Worm (Caenorhabditis elegans) whole organism, L1 larva: ENCODE measurements around the gene M02B1.4.
A peak's percentile ranks its signal among the peaks of the same experiment; 100 is the strongest.

Experiments used
- C04F5.9 ChIP-seq: sonication (generic microtip); optimal IDR thresholded peaks from 2 replicates; lab custom pipeline; 2016; ENCODE audit warnings: missing genetic modification characterization, missing compliant biosample characterization
- F16B12.6 ChIP-seq: fragments of 150-350 bp; optimal IDR thresholded peaks from 2 replicates; lab custom pipeline; 2014; ENCODE audit warnings: missing biosample characterization, missing genetic modification characterization
- Y116A8C.19 ChIP-seq: sonication (generic microtip); optimal IDR thresholded peaks from 2 replicates; lab custom pipeline; 2016; ENCODE audit warnings: missing compliant biosample characterization, missing genetic modification characterization, borderline replicate concordance
- alr-1 ChIP-seq: fragments of 200-800 bp; sonication (Bioruptor generic); optimal IDR thresholded peaks from 2 replicates; lab custom pipeline; 2018; ENCODE audit warnings: borderline replicate concordance, mild to moderate bottlenecking, missing genetic modification characterization, missing compliant biosample characterization
- ceh-63 ChIP-seq: fragments of 200-800 bp; sonication (Bioruptor generic); optimal IDR thresholded peaks from 2 replicates; lab custom pipeline; 2018; ENCODE audit warnings: mild to moderate bottlenecking, missing genetic modification characterization, missing compliant biosample characterization
- ceh-8 ChIP-seq: fragments of 200-800 bp; sonication (Bioruptor generic); optimal IDR thresholded peaks from 2 replicates; lab custom pipeline; 2018; ENCODE audit warnings: mild to moderate bottlenecking, missing genetic modification characterization, moderate library complexity, missing compliant biosample characterization
- dpl-1 ChIP-seq, 3 experiments: fragments of 150-350 bp in 2 of 3; sonication (generic microtip) in 1 of 3; optimal IDR thresholded peaks; 2 replicates each; lab custom pipeline; 2014 to 2017; ENCODE audit warnings: missing biosample characterization in 3 of 3, missing genetic modification characterization in 3 of 3, missing genetic modification reagents in 3 of 3
- dsc-1 ChIP-seq: sonication (generic microtip); optimal IDR thresholded peaks from 2 replicates; lab custom pipeline; 2016; ENCODE audit warnings: mild to moderate bottlenecking, missing genetic modification characterization, missing compliant biosample characterization
- efl-1 ChIP-seq, 4 experiments: fragments of 150-350 bp; optimal IDR thresholded peaks in 3 of 4; peaks in 1 of 4; 1 replicate in 1 of 4; 2 replicates in 3 of 4; lab custom pipeline; 2014; ENCODE audit warnings: missing biosample characterization in 2 of 4, missing genetic modification characterization in 2 of 4, missing genetic modification reagents in 2 of 4
- egl-13 ChIP-seq: sonication (generic microtip); optimal IDR thresholded peaks from 2 replicates; lab custom pipeline; 2016; ENCODE audit warnings: missing genotype, missing genetic modification reagents, missing genetic modification characterization, missing compliant biosample characterization
- elt-2 ChIP-seq: sonication (generic microtip); optimal IDR thresholded peaks from 2 replicates; lab custom pipeline; 2016; ENCODE audit warnings: missing genetic modification characterization, mild to moderate bottlenecking, inconsistent platforms, missing compliant biosample characterization, missing genetic modification reagents
- fkh-10 ChIP-seq: sonication (generic microtip); optimal IDR thresholded peaks from 2 replicates; lab custom pipeline; 2017; ENCODE audit warnings: missing biosample characterization, missing genetic modification reagents, missing genetic modification characterization
- fkh-8 ChIP-seq: sonication (generic microtip); optimal IDR thresholded peaks from 2 replicates; lab custom pipeline; 2016; ENCODE audit warnings: mild to moderate bottlenecking, missing genetic modification characterization, missing compliant biosample characterization
- fos-1 ChIP-seq: fragments of 150-350 bp; optimal IDR thresholded peaks from 2 replicates; lab custom pipeline; 2014; ENCODE audit warnings: missing biosample characterization, missing genetic modification characterization
- hpl-2 ChIP-seq: fragments of 150-350 bp; optimal IDR thresholded peaks from 2 replicates; lab custom pipeline; 2014; ENCODE audit warnings: missing biosample characterization, missing genetic modification reagents, missing genetic modification characterization
- jun-1 ChIP-seq: fragments of 150-350 bp; optimal IDR thresholded peaks from 2 replicates; lab custom pipeline; 2014; ENCODE audit warnings: missing biosample characterization, missing genetic modification reagents, missing genetic modification characterization
- lin-13 ChIP-seq: fragments of 150-350 bp; optimal IDR thresholded peaks from 2 replicates; lab custom pipeline; 2014; ENCODE audit warnings: missing biosample characterization, missing genetic modification reagents, missing genetic modification characterization
- lin-15B ChIP-seq: fragments of 150-350 bp; sonication (generic microtip); optimal IDR thresholded peaks from 3 replicates; lab custom pipeline; 2014; ENCODE audit warnings: missing biosample characterization, missing genetic modification characterization
- lin-35 ChIP-seq, 2 experiments: fragments of 150-350 bp; optimal IDR thresholded peaks; 2 replicates each; lab custom pipeline; 2014; ENCODE audit warnings: missing biosample characterization in 2 of 2, missing genetic modification characterization in 2 of 2, missing genetic modification reagents in 2 of 2
- nhr-11 ChIP-seq: fragments of 150-350 bp; optimal IDR thresholded peaks from 2 replicates; lab custom pipeline; 2014; ENCODE audit warnings: missing biosample characterization, missing genetic modification characterization
- nhr-19 ChIP-seq: fragments of 200-800 bp; sonication (Bioruptor generic); conservative IDR thresholded peaks from 2 replicates; pipeline ENCODE4 v1.3.6; 2022; ENCODE audit warnings: missing genetic modification characterization, missing compliant biosample characterization
- nhr-20 ChIP-seq: sonication (generic microtip); optimal IDR thresholded peaks from 2 replicates; lab custom pipeline; 2016; ENCODE audit warnings: mild to moderate bottlenecking, missing genetic modification characterization, missing compliant biosample characterization
- nhr-77 ChIP-seq: fragments of 150-350 bp; optimal IDR thresholded peaks from 2 replicates; lab custom pipeline; 2014; ENCODE audit warnings: missing biosample characterization, missing genetic modification characterization
- nhr-84 ChIP-seq: sonication (generic microtip); optimal IDR thresholded peaks from 2 replicates; lab custom pipeline; 2017; ENCODE audit warnings: missing biosample characterization, missing genetic modification characterization
- pax-3 ChIP-seq: fragments of 200-800 bp; sonication (Bioruptor generic); optimal IDR thresholded peaks from 2 replicates; lab custom pipeline; 2018; ENCODE audit warnings: mild to moderate bottlenecking, missing genetic modification characterization, moderate library complexity, missing compliant biosample characterization
- pqm-1 ChIP-seq: sonication (generic microtip); optimal IDR thresholded peaks from 3 replicates; lab custom pipeline; 2017; ENCODE audit warnings: missing biosample characterization, missing genetic modification characterization
- snpc-4 ChIP-seq: fragments of 150-350 bp; optimal IDR thresholded peaks from 2 replicates; lab custom pipeline; 2014; ENCODE audit warnings: missing biosample characterization, missing genetic modification characterization
- snu-23 ChIP-seq: sonication (generic microtip); optimal IDR thresholded peaks from 2 replicates; lab custom pipeline; 2016; ENCODE audit warnings: missing genetic modification characterization, missing compliant biosample characterization
- sox-4 ChIP-seq: sonication (generic microtip); optimal IDR thresholded peaks from 2 replicates; lab custom pipeline; 2016; ENCODE audit warnings: missing genetic modification characterization, missing compliant biosample characterization
- unc-130 ChIP-seq: fragments of 150-350 bp; optimal IDR thresholded peaks from 2 replicates; lab custom pipeline; 2017; ENCODE audit warnings: missing biosample characterization, missing genetic modification characterization, inconsistent platforms
- unc-30 ChIP-seq: sonication (generic microtip); optimal IDR thresholded peaks from 2 replicates; lab custom pipeline; 2017; ENCODE audit warnings: missing biosample characterization, missing genetic modification characterization
- unc-62 ChIP-seq: fragments of 150-350 bp; optimal IDR thresholded peaks from 2 replicates; lab custom pipeline; 2014; ENCODE audit warnings: missing biosample characterization, missing genetic modification reagents, missing genetic modification characterization
- unc-86 ChIP-seq: sonication (generic microtip); optimal IDR thresholded peaks from 2 replicates; lab custom pipeline; 2016; ENCODE audit warnings: missing genetic modification characterization, missing compliant biosample characterization
- vab-15 ChIP-seq: sonication (generic microtip); optimal IDR thresholded peaks from 2 replicates; lab custom pipeline; 2017; ENCODE audit warnings: missing genotype, mild to moderate bottlenecking, missing genetic modification characterization, missing compliant biosample characterization

M02B1.4 gene

ce11 chrIV:12869383-12869782 lies 44.3 kb upstream of the M02B1.4 start:
- TF ChIP-seq ceh-8 (GFP tag; lab: Kevin White, UChicago) (no peak), snpc-4 (tag; lab: Kevin White, UChicago) (no peak), snu-23 (GFP tag; lab: Kevin White, UChicago) (no peak), nhr-77 (tag; lab: Kevin White, UChicago) (no peak), elt-2 (tag; lab: Kevin White, UChicago) (peak; percentile 34), F16B12.6 (tag; lab: Kevin White, UChicago) (no peak)

DNA sequence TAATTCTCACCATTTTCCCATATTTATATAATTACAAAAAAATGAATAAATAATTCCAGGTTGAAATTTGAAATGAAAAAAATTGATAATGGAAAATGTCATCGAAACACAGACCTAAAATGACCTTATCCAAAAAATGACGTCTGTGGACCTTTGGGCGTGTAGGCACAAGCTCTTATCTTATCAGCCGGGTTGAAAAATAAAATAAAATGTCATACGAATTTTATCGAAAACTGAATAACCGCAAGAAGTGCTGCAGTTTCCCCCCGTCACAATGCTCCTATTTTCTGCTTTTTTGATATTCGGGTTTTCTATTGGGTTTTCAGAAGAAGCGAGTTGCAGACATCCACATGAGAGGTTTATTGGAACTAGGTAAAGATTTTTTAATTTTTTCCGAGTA lies 40.8 kb upstream of the M02B1.4 start, which contains the start of gene clec-186:
TSS of gene clec-186 (plus strand) at position 226 of the 400 bp plus-strand sequence.
- TF ChIP-seq unc-30 (tag; lab: Kevin White, UChicago): no peak
- peak; percentile 45 for TF ChIP-seq pax-3 (tag; lab: Kevin White, UChicago)
- TF ChIP-seq fkh-10: no peak
- peak; percentile 5 for TF ChIP-seq jun-1 (tag; lab: Kevin White, UChicago)
- peak; percentile 97 for TF ChIP-seq elt-2 (tag; lab: Kevin White, UChicago)
- no peak for TF ChIP-seq efl-1 (optimal IDR thresholded peaks at IDR 0.05; lab: Kevin White, UChicago)
- TF ChIP-seq efl-1 (GFP tag; optimal IDR thresholded peaks at IDR 0.05 in 1 of 2; lab: Kevin White, UChicago): peak in 1 of 2 experiments; percentile 20
- peak; percentile 18 for TF ChIP-seq nhr-20 (tag; lab: Kevin White, UChicago)
- peak; percentile 40 for TF ChIP-seq pqm-1 (tag; lab: Kevin White, UChicago)
- TF ChIP-seq alr-1: no peak

DNA sequence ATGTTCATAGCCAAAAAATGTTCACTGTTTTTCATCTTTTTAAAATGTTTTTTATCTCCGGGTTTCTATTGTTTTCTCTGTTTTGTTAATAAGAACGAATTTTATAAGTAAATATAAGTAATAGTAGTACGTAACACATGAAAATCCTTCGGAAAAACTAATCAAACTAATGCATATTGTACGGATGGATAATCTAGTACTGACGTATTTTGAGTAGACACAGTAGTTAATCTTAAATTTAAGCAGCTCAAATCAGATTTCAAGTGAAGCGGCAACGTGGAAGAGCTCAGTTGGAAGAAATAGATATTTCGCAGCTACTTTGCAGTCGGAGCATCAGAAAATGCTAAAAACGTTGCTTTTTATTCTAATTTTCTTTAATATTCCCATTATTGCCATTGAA lies 34.7 kb upstream of the M02B1.4 start, which contains the start of gene gcy-18:
TSS of gene gcy-18 (plus strand) at position 301 of the 400 bp plus-strand sequence.
- TF ChIP-seq dsc-1 (tag; lab: Kevin White, UChicago) (peak; percentile 27), C04F5.9 (tag; lab: Kevin White, UChicago) (no peak), ceh-63 (GFP tag; lab: Kevin White, UChicago) (no peak), lin-13 (GFP tag; lab: Kevin White, UChicago) (no peak)

DNA sequence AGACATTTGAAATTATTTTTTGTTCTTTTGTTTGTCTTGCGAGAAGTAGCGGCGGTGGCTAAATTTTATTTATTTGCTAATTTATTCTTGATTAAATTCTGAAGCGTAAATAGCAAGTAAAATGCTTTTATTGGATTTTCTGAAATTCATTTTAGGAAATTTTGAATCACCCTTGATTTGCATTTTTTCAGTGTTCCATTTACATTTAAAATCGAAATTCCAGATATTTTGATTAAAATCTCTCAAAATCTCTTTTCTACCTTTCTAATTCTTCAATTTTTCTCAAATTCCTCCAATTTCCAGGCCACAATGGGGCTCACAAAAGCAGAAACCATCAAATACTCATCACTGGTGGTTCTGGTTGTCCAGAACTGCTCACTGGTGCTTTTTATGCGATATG lies 30.1 kb upstream of the M02B1.4 start, which contains the start of gene nstp-5:
TSS of gene nstp-5 (plus strand) at position 301 of the 400 bp plus-strand sequence.
- TF ChIP-seq lin-15B (tag; lab: Kevin White, UChicago) (no peak), nhr-19 (GFP tag; lab: Robert Waterston, UW) (no peak), Y116A8C.19 (tag; lab: Kevin White, UChicago) (no peak), nhr-11 (tag; lab: Kevin White, UChicago) (no peak), nhr-84 (tag; lab: Kevin White, UChicago) (no peak), unc-86 (tag; lab: Kevin White, UChicago) (no peak), unc-62 (GFP tag; lab: Kevin White, UChicago) (no peak), fos-1 (tag; lab: Kevin White, UChicago) (no peak), sox-4 (tag; lab: Kevin White, UChicago) (no peak), unc-30 (tag; lab: Kevin White, UChicago) (no peak), fkh-10 (no peak), unc-130 (tag; lab: Kevin White, UChicago) (no peak), hpl-2 (GFP tag; lab: Kevin White, UChicago) (no peak)
- TF ChIP-seq, all 84 proteins: peak for 0

DNA sequence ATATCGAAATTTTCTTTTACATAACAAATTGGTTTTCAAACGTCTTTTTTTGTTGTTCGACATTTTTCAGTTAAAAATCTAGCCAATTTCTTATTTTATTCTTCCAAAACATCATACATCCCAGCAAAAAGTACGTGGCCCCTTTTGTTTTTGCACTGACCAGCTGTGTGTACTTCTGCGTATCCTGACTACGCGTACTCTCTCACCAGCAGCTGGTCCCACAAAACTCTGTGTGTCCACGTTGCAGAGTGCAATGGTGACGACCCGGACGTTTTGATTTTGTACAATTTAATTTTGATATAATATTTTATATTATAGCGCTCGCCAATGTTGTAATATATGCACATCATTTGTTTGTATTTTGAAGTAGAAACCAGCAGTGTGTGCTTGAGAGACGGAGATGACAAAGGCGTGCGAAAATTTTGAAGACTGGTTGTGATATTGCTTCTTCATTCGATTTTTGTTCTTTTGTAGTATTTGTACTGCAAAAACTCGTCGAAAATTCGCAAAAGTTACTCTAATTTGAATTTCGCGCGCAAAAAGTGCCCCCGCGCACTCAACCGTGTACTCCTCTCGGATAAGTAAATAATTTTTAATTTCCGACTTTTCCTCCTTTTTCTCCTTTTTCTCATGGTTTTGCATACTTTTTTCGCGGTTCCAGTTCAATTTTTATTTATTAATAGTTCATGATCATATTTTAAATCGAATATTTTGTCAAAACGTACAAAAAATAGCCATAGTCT lies 29.4 kb upstream of the M02B1.4 start:
- TF ChIP-seq vab-15 (tag; lab: Kevin White, UChicago): no peak
- no peak for TF ChIP-seq egl-13 (tag; lab: Kevin White, UChicago)
- TF ChIP-seq efl-1 (optimal IDR thresholded peaks at IDR 0.05; lab: Kevin White, UChicago): peak; percentile 73 to 84
- TF ChIP-seq efl-1 (GFP tag; optimal IDR thresholded peaks at IDR 0.05 in 1 of 2; lab: Kevin White, UChicago): peak; percentile 74 to 97
- peak; percentile 39 to 62 for TF ChIP-seq lin-35 (GFP tag; optimal IDR thresholded peaks at IDR 0.05; lab: Kevin White, UChicago)
- TF ChIP-seq pax-3 (tag; lab: Kevin White, UChicago): no peak
- no peak for TF ChIP-seq F16B12.6 (tag; lab: Kevin White, UChicago)
- peak; percentile 48 to 71 (median 58) for TF ChIP-seq dpl-1 (GFP tag; optimal IDR thresholded peaks at IDR 0.05; lab: Kevin White, UChicago)
- no peak for TF ChIP-seq fkh-8 (tag; lab: Kevin White, UChicago)
